Worm (Caenorhabditis elegans) whole organism, L4 larva: ENCODE results near the gene sra-9.

ENCODE experiments used
- D1046.2 ChIP-seq: fragments of 200-800 bp; sonication (Bioruptor generic); IDR thresholded peaks from 2 replicates; pipeline ENCODE4 v1.3.6; 2022; ENCODE audit warnings: missing genetic modification characterization, missing compliant biosample characterization
- F37D6.2 ChIP-seq: sonication (generic microtip); optimal IDR thresholded peaks from 2 replicates; lab custom pipeline; 2016; ENCODE audit warnings: mild to moderate bottlenecking, missing genetic modification characterization, missing compliant biosample characterization
- F49E8.2 ChIP-seq: sonication (generic microtip); optimal IDR thresholded peaks from 2 replicates; lab custom pipeline; 2016; ENCODE audit warnings: missing compliant biosample characterization, mild to moderate bottlenecking, missing genetic modification characterization, borderline replicate concordance
- T26A8.4 ChIP-seq: fragments of 200-800 bp; sonication (Bioruptor generic); IDR thresholded peaks from 2 replicates; pipeline ENCODE4 v1.3.6; 2022; ENCODE audit warnings: missing genetic modification characterization, missing compliant biosample characterization
- Y48G9A.11 ChIP-seq: fragments of 200-800 bp; sonication (Bioruptor generic); IDR thresholded peaks from 2 replicates; pipeline ENCODE4 v1.3.6; 2022; ENCODE audit warnings: missing genetic modification reagents, missing genetic modification characterization, missing compliant biosample characterization
- aha-1 ChIP-seq: fragments of 150-350 bp; peaks from one replicate; lab custom pipeline; 2014; ENCODE audit warnings: missing biosample characterization, missing genetic modification characterization
- attf-4 ChIP-seq: sonication (generic microtip); optimal IDR thresholded peaks from 3 replicates; lab custom pipeline; 2017; ENCODE audit warnings: missing biosample characterization, missing genetic modification characterization
- ceh-20 ChIP-seq: fragments of 200-800 bp; sonication (Bioruptor generic); IDR thresholded peaks from 2 replicates; pipeline ENCODE4 v1.3.6; 2022; ENCODE audit warnings: missing genetic modification reagents, missing genetic modification characterization, missing compliant biosample characterization
- ceh-62 ChIP-seq: sonication (generic microtip); optimal IDR thresholded peaks from 2 replicates; lab custom pipeline; 2017; ENCODE audit warnings: missing biosample characterization, missing genetic modification characterization
- ceh-82 ChIP-seq: sonication (generic microtip); optimal IDR thresholded peaks from 2 replicates; lab custom pipeline; 2017; ENCODE audit warnings: missing biosample characterization, missing genetic modification characterization
- ces-1 ChIP-seq: fragments of 150-350 bp; sonication (generic microtip); optimal IDR thresholded peaks from 4 replicates; lab custom pipeline; 2014; ENCODE audit warnings: missing biosample characterization, missing genetic modification reagents, missing genetic modification characterization
- ctbp-1 ChIP-seq: fragments of 200-800 bp; sonication (Bioruptor generic); IDR thresholded peaks from 2 replicates; pipeline ENCODE4 v1.3.6; 2022; ENCODE audit warnings: missing genetic modification reagents, missing genetic modification characterization, missing compliant biosample characterization
- daf-16 ChIP-seq, 3 experiments: sonication (generic microtip); optimal IDR thresholded peaks; 2 replicates each; lab custom pipeline; 2016 to 2017; ENCODE audit warnings: missing genetic modification characterization in 3 of 3, missing genetic modification reagents in 3 of 3, mild to moderate bottlenecking in 2 of 3, missing compliant biosample characterization in 2 of 3, missing biosample characterization in 1 of 3, moderate library complexity in 1 of 3
- daf-8 ChIP-seq: fragments of 200-800 bp; sonication (Bioruptor generic); IDR thresholded peaks from 2 replicates; pipeline ENCODE4 v1.3.6; 2022; ENCODE audit warnings: missing genetic modification characterization, missing compliant biosample characterization
- dmd-6 ChIP-seq: fragments of 200-800 bp; sonication (Bioruptor generic); IDR thresholded peaks from 2 replicates; pipeline ENCODE4 v1.3.6; 2022; ENCODE audit warnings: missing genetic modification reagents, missing genetic modification characterization, missing compliant biosample characterization
- dmd-8 ChIP-seq: fragments of 200-800 bp; sonication (Bioruptor generic); IDR thresholded peaks from 2 replicates; pipeline ENCODE4 v1.3.6; 2022; ENCODE audit warnings: missing genetic modification characterization, missing compliant biosample characterization
- duxl-1 ChIP-seq: sonication (generic microtip); optimal IDR thresholded peaks from 2 replicates; lab custom pipeline; 2016; ENCODE audit warnings: mild to moderate bottlenecking, missing genetic modification characterization, moderate library complexity, missing compliant biosample characterization; ENCODE audit not compliant: poor library complexity
- dve-1 ChIP-seq: sonication (generic microtip); optimal IDR thresholded peaks from 2 replicates; lab custom pipeline; 2017; ENCODE audit warnings: antibody characterized with exemption, mild to moderate bottlenecking, missing genetic modification characterization, missing compliant biosample characterization; ENCODE audit not compliant: insufficient read depth
- gei-8 ChIP-seq: fragments of 200-800 bp; sonication (Bioruptor generic); optimal IDR thresholded peaks from 2 replicates; lab custom pipeline; 2018; ENCODE audit warnings: mild to moderate bottlenecking, missing genetic modification characterization, missing compliant biosample characterization
- hif-1 ChIP-seq, 2 experiments: sonication (generic microtip); optimal IDR thresholded peaks; 2 replicates each; lab custom pipeline; 2016 to 2017; ENCODE audit warnings: missing compliant biosample characterization in 2 of 2, missing genetic modification characterization in 2 of 2, missing genetic modification reagents in 2 of 2, missing genotype in 2 of 2, mild to moderate bottlenecking in 1 of 2
- hlh-11 ChIP-seq: fragments of 200-800 bp; sonication (Bioruptor generic); optimal IDR thresholded peaks from 2 replicates; lab custom pipeline; 2018; ENCODE audit warnings: mild to moderate bottlenecking, missing genetic modification characterization, missing compliant biosample characterization
- hlh-30 ChIP-seq: sonication (generic microtip); optimal IDR thresholded peaks from 2 replicates; lab custom pipeline; 2017; ENCODE audit warnings: antibody characterized with exemption, mild to moderate bottlenecking, missing genetic modification characterization, missing compliant biosample characterization; ENCODE audit not compliant: insufficient read depth
- lin-1 ChIP-seq: fragments of 200-800 bp; sonication (Bioruptor generic); IDR thresholded peaks from 2 replicates; pipeline ENCODE4 v1.3.6; 2022; ENCODE audit warnings: missing genetic modification reagents, missing genetic modification characterization, missing compliant biosample characterization
- lsy-2 ChIP-seq, 2 experiments: fragments of 150-350 bp in 1 of 2; sonication (generic microtip) in 1 of 2; optimal IDR thresholded peaks; 2 replicates each; lab custom pipeline; 2014 to 2017; ENCODE audit warnings: missing biosample characterization in 2 of 2, missing genetic modification characterization in 2 of 2
- mdl-1 ChIP-seq, 2 experiments: fragments of 150-350 bp in 1 of 2; sonication (generic microtip) in 1 of 2; optimal IDR thresholded peaks; 2 replicates each; lab custom pipeline; 2014 to 2017; ENCODE audit warnings: missing biosample characterization in 2 of 2, missing genetic modification characterization in 2 of 2
- mdt-29 ChIP-seq: fragments of 200-800 bp; sonication (Bioruptor generic); IDR thresholded peaks from 2 replicates; pipeline ENCODE4 v1.3.6; 2022; ENCODE audit warnings: missing genetic modification reagents, missing genetic modification characterization, missing compliant biosample characterization
- mep-1 ChIP-seq: fragments of 150-350 bp; sonication (generic microtip); optimal IDR thresholded peaks from 3 replicates; lab custom pipeline; 2014; ENCODE audit warnings: missing biosample characterization, missing genetic modification characterization
- mxl-3 ChIP-seq: fragments of 200-800 bp; sonication (Bioruptor generic); optimal IDR thresholded peaks from 2 replicates; lab custom pipeline; 2018; ENCODE audit warnings: mild to moderate bottlenecking, missing genetic modification characterization, missing compliant biosample characterization
- nhr-11 ChIP-seq: fragments of 150-350 bp; optimal IDR thresholded peaks from 2 replicates; lab custom pipeline; 2014; ENCODE audit warnings: missing biosample characterization, missing genetic modification characterization
- nhr-28 ChIP-seq: fragments of 150-350 bp; optimal IDR thresholded peaks from 2 replicates; lab custom pipeline; 2014; ENCODE audit warnings: missing biosample characterization, missing genetic modification characterization
- nhr-48 ChIP-seq: sonication (generic microtip); optimal IDR thresholded peaks from 2 replicates; lab custom pipeline; 2016; ENCODE audit warnings: mild to moderate bottlenecking, missing genetic modification characterization, missing compliant biosample characterization
- nhr-6 ChIP-seq: fragments of 150-350 bp; optimal IDR thresholded peaks from 2 replicates; lab custom pipeline; 2014; ENCODE audit warnings: missing biosample characterization, missing genetic modification characterization
- nhr-77 ChIP-seq: fragments of 150-350 bp; optimal IDR thresholded peaks from 2 replicates; lab custom pipeline; 2014; ENCODE audit warnings: missing biosample characterization, missing genetic modification characterization
- php-3 ChIP-seq: fragments of 200-800 bp; sonication (Bioruptor generic); IDR thresholded peaks from 2 replicates; pipeline ENCODE4 v1.3.6; 2022; ENCODE audit warnings: missing genetic modification reagents, missing genetic modification characterization, missing compliant biosample characterization
- saeg-2 ChIP-seq: fragments of 200-800 bp; sonication (Bioruptor generic); IDR thresholded peaks from 2 replicates; pipeline ENCODE4 v1.3.6; 2022; ENCODE audit warnings: missing genetic modification reagents, missing genetic modification characterization, missing compliant biosample characterization
- tag-97 ChIP-seq: fragments of 200-800 bp; sonication (Bioruptor generic); IDR thresholded peaks from 2 replicates; pipeline ENCODE4 v1.3.6; 2022; ENCODE audit warnings: missing genetic modification characterization, missing compliant biosample characterization
- tra-1 ChIP-seq: fragments of 200-800 bp; sonication (Bioruptor generic); IDR thresholded peaks from 2 replicates; pipeline ENCODE4 v1.3.6; 2022; ENCODE audit warnings: missing genetic modification reagents, missing genetic modification characterization, missing compliant biosample characterization
- unc-39 ChIP-seq: sonication (generic microtip); optimal IDR thresholded peaks from 2 replicates; lab custom pipeline; 2017; ENCODE audit warnings: missing biosample characterization, missing genetic modification characterization
- unc-62 ChIP-seq, 3 experiments: fragments of 150-350 bp in 1 of 3; sonication (generic microtip); optimal IDR thresholded peaks in 2 of 3; peaks in 1 of 3; 1 replicate in 1 of 3; 2 replicates in 2 of 3; lab custom pipeline; 2014 to 2017; ENCODE audit warnings: missing biosample characterization in 3 of 3, missing genetic modification characterization in 3 of 3, missing genetic modification reagents in 3 of 3, missing genotype in 1 of 3
- zag-1 ChIP-seq: fragments of 150-350 bp; optimal IDR thresholded peaks from 2 replicates; lab custom pipeline; 2014; ENCODE audit warnings: missing biosample characterization, missing genetic modification characterization
- zip-11 ChIP-seq: fragments of 200-800 bp; sonication (Bioruptor generic); IDR thresholded peaks from 2 replicates; pipeline ENCODE4 v1.3.6; 2022; ENCODE audit warnings: missing genetic modification characterization, missing compliant biosample characterization

The sra-9 gene

ce11 chrII:9491045-9491444 lies 41.1 kb upstream of the sra-9 start (continued):
- TF ChIP-seq ctbp-1 (GFP tag; lab: Robert Waterston, UW) (no peak), unc-62 (GFP tag; optimal IDR thresholded peaks at IDR 0.05 in 1 of 2; lab: Kevin White, UChicago) (peak in 1 of 2 experiments; percentile 72), unc-62 (tag; optimal IDR thresholded peaks at IDR 0.05; lab: Kevin White, UChicago) (no peak), daf-16 (GFP tag; optimal IDR thresholded peaks at IDR 0.05; lab: Kevin White, UChicago) (no peak), daf-16 (tag; optimal IDR thresholded peaks at IDR 0.05; lab: Kevin White, UChicago) (peak; percentile 11), php-3 (GFP tag; lab: Robert Waterston, UW) (no peak), saeg-2 (GFP tag; lab: Robert Waterston, UW) (no peak), ces-1 (GFP tag; lab: Kevin White, UChicago) (no peak), duxl-1 (tag; lab: Kevin White, UChicago) (no peak), tag-97 (no peak), mxl-3 (GFP tag; lab: Kevin White, UChicago) (no peak), ceh-62 (no peak), dmd-8 (GFP tag; lab: Robert Waterston, UW) (0 out of 2 replicates have a peak, but pooled peaks have one; percentile 27), unc-39 (tag; lab: Kevin White, UChicago) (no peak)

ce11 chrII:9493242-9494058 lies 38.7 kb upstream of the sra-9 start:
- TF ChIP-seq daf-8 (no peak), nhr-48 (tag; lab: Kevin White, UChicago) (peak; percentile 97), nhr-28 (peak; percentile 31), lin-1 (GFP tag; lab: Robert Waterston, UW) (no peak), mdl-1 (tag; optimal IDR thresholded peaks at IDR 0.05; lab: Kevin White, UChicago) (peak in 1 of 2 experiments; percentile 25), dmd-6 (GFP tag; lab: Robert Waterston, UW) (peak; percentile 46), hlh-30 (tag; lab: Kevin White, UChicago) (peak; percentile 56), gei-8 (GFP tag; lab: Kevin White, UChicago) (peak; percentile 5), aha-1 (tag; lab: Kevin White, UChicago) (peak; percentile 93), hlh-11 (tag; lab: Kevin White, UChicago) (peak; percentile 30), unc-62 (GFP tag; optimal IDR thresholded peaks at IDR 0.05 in 1 of 2; lab: Kevin White, UChicago) (peak in 1 of 2 experiments; percentile 59), unc-62 (tag; optimal IDR thresholded peaks at IDR 0.05; lab: Kevin White, UChicago) (no peak), tra-1 (0 out of 2 replicates have a peak, but pooled peaks have one; percentile 61), D1046.2 (GFP tag; lab: Robert Waterston, UW) (no peak)

- TF ChIP-seq lsy-2 (tag; optimal IDR thresholded peaks at IDR 0.05; lab: Kevin White, UChicago), result peak in 1 of 2 experiments; percentile 14
- TF ChIP-seq nhr-11 (tag; lab: Kevin White, UChicago), result no peak
- no peak for TF ChIP-seq attf-4
- TF ChIP-seq mep-1 (tag; lab: Kevin White, UChicago), result peak; percentile 25
- TF ChIP-seq F37D6.2 (tag; lab: Kevin White, UChicago), result no peak
- TF ChIP-seq ctbp-1 (GFP tag; lab: Robert Waterston, UW), result peak; percentile 52; the same call in 1 of the 2 replicates
These were observed 34.8 kb upstream of the sra-9 start for ce11 chrII:9497309-9497708.

- TF ChIP-seq hif-1 (tag; optimal IDR thresholded peaks at IDR 0.05; lab: Kevin White, UChicago) (no peak), mdl-1 (tag; optimal IDR thresholded peaks at IDR 0.05; lab: Kevin White, UChicago) (no peak), nhr-28 (peak; percentile 45), F49E8.2 (tag; lab: Kevin White, UChicago) (no peak), mdt-29 (GFP tag; lab: Robert Waterston, UW) (0 out of 2 replicates have a peak, but pooled peaks have one; percentile 25), lin-1 (GFP tag; lab: Robert Waterston, UW) (no peak), hlh-11 (tag; lab: Kevin White, UChicago) (peak; percentile 60), lsy-2 (tag; optimal IDR thresholded peaks at IDR 0.05; lab: Kevin White, UChicago) (peak in 1 of 2 experiments; percentile 15), dve-1 (tag; lab: Kevin White, UChicago) (peak; percentile 32), dmd-6 (GFP tag; lab: Robert Waterston, UW) (peak; percentile 90), ceh-20 (no peak), zag-1 (no peak), nhr-77 (no peak), F37D6.2 (tag; lab: Kevin White, UChicago) (no peak), ceh-82 (no peak), zip-11 (no peak), Y48G9A.11 (GFP tag; lab: Robert Waterston, UW) (no peak), T26A8.4 (GFP tag; lab: Robert Waterston, UW) (no peak), nhr-6 (no peak), daf-16 (GFP tag; optimal IDR thresholded peaks at IDR 0.05; lab: Kevin White, UChicago) (no peak), daf-16 (tag; optimal IDR thresholded peaks at IDR 0.05; lab: Kevin White, UChicago) (peak; percentile 31), php-3 (GFP tag; lab: Robert Waterston, UW) (0 out of 2 replicates have a peak, but pooled peaks have one; percentile 13)
These were observed 33.5 kb upstream of the sra-9 start for ce11 chrII:9498589-9498988.
